Fruit fly (Drosophila melanogaster) Kc167 (cell line): ENCODE results near the gene MSAmiP.

ENCODE experiments used
- Myc ChIP-seq: fragments of >200 bp; optimal IDR thresholded peaks from 2 replicates; lab custom pipeline; 2017; ENCODE audit warnings: missing external identifiers
- h ChIP-seq: fragments of >200 bp; optimal IDR thresholded peaks from 3 replicates; lab custom pipeline; 2018; ENCODE audit warnings: missing external identifiers
- insv ChIP-seq: fragments of >200 bp; optimal IDR thresholded peaks from 3 replicates; lab custom pipeline; 2018; ENCODE audit warnings: missing external identifiers
- psq ChIP-seq: fragments of >200 bp; optimal IDR thresholded peaks from 2 replicates; lab custom pipeline; 2017; ENCODE audit warnings: missing external identifiers
- ttk ChIP-seq: sonication (Bioruptor generic); optimal IDR thresholded peaks from 2 replicates; lab custom pipeline; 2017; ENCODE audit warnings: missing external identifiers

dm6 chr3R:16913300-16913928, 17.3 kb upstream of the MSAmiP start:
- no peak for TF ChIP-seq Myc (lab: Kevin White, UChicago)
- TF ChIP-seq h (lab: Kevin White, UChicago) = no peak
- no peak for TF ChIP-seq psq (lab: Kevin White, UChicago)
- TF ChIP-seq ttk (lab: Kevin White, UChicago) = no peak
- no peak for TF ChIP-seq insv (lab: Kevin White, UChicago)
